Fruit fly (Drosophila melanogaster) whole organism: Measurements from ENCODE around the gene cindr.

Source experiments
- CG8478 ChIP-seq: fragments of >200 bp; optimal IDR thresholded peaks from 2 replicates; lab custom pipeline; 2018; ENCODE audit warnings: inconsistent platforms
- Dll ChIP-seq: fragments of >200 bp; optimal IDR thresholded peaks from 2 replicates; lab custom pipeline; 2017
- EcR ChIP-seq, 2 experiments: fragments of >200 bp; optimal IDR thresholded peaks; 2 replicates each; lab custom pipeline; 2017; ENCODE audit warnings: missing biosample characterization in 2 of 2, missing genetic modification characterization in 2 of 2, missing genetic modification reagents in 2 of 2
- pan ChIP-seq: fragments of >200 bp; optimal IDR thresholded peaks from 2 replicates; lab custom pipeline; 2017
- psq ChIP-seq: fragments of >200 bp; optimal IDR thresholded peaks from 2 replicates; lab custom pipeline; 2017
- usp ChIP-seq: fragments of >200 bp; optimal IDR thresholded peaks from 2 replicates; lab custom pipeline; 2017; ENCODE audit warnings: missing biosample characterization, missing genetic modification characterization, mixed read lengths

The cindr gene

dm6 chr3R:30809287-30809933 lies 993 bp downstream of the cindr start:
- no peak for TF ChIP-seq Dll (lab: Kevin White, UChicago)
- no peak for TF ChIP-seq EcR (GFP tag; optimal IDR thresholded peaks at IDR 0.05; lab: Kevin White, UChicago)
- no peak for TF ChIP-seq usp
- no peak for TF ChIP-seq psq (lab: Kevin White, UChicago)

dm6 chr3R:30810274-30810813 lies 1.9 kb downstream of the cindr start:
- TF ChIP-seq CG8478 (no peak), Dll (lab: Kevin White, UChicago) (no peak), usp (no peak), psq (lab: Kevin White, UChicago) (no peak), pan (no peak), EcR (GFP tag; optimal IDR thresholded peaks at IDR 0.05; lab: Kevin White, UChicago) (no peak)

- TF ChIP-seq psq (lab: Kevin White, UChicago) = no peak
- no peak for TF ChIP-seq usp
- TF ChIP-seq CG8478 = no peak
- no peak for TF ChIP-seq pan
- no peak for TF ChIP-seq EcR (GFP tag; optimal IDR thresholded peaks at IDR 0.05; lab: Kevin White, UChicago)
- TF ChIP-seq Dll (lab: Kevin White, UChicago) = no peak
Measured at dm6 chr3R:30811300-30812022, 3.0 kb downstream of the cindr start.

- TF ChIP-seq psq (lab: Kevin White, UChicago) (no peak), usp (no peak), CG8478 (no peak), EcR (GFP tag; optimal IDR thresholded peaks at IDR 0.05; lab: Kevin White, UChicago) (no peak)
Measured at dm6 chr3R:30812023-30812345, 3.6 kb downstream of the cindr start.

- no peak for TF ChIP-seq pan
- no peak for TF ChIP-seq psq (lab: Kevin White, UChicago)
- no peak for TF ChIP-seq Dll (lab: Kevin White, UChicago)
- no peak for TF ChIP-seq usp
- no peak for TF ChIP-seq EcR (GFP tag; optimal IDR thresholded peaks at IDR 0.05; lab: Kevin White, UChicago)
- TF ChIP-seq CG8478 = no peak
Measured at dm6 chr3R:30812401-30813207, 4.2 kb downstream of the cindr start.

dm6 chr3R:30813903-30814339 lies 5.5 kb downstream of the cindr start:
- TF ChIP-seq pan = no peak
- no peak for TF ChIP-seq EcR (GFP tag; optimal IDR thresholded peaks at IDR 0.05; lab: Kevin White, UChicago)
- TF ChIP-seq Dll (lab: Kevin White, UChicago) = no peak
- TF ChIP-seq usp = no peak

- no peak for TF ChIP-seq CG8478
- TF ChIP-seq pan = no peak
- TF ChIP-seq psq (lab: Kevin White, UChicago) = no peak
- TF ChIP-seq Dll (lab: Kevin White, UChicago) = no peak
- TF ChIP-seq EcR (GFP tag; optimal IDR thresholded peaks at IDR 0.05; lab: Kevin White, UChicago) = no peak
- no peak for TF ChIP-seq usp
Measured at dm6 chr3R:30814597-30815252, 6.3 kb downstream of the cindr start.

- no peak for TF ChIP-seq Dll (lab: Kevin White, UChicago)
- no peak for TF ChIP-seq psq (lab: Kevin White, UChicago)
- no peak for TF ChIP-seq usp
- no peak for TF ChIP-seq CG8478
- TF ChIP-seq pan = no peak
- no peak for TF ChIP-seq EcR (GFP tag; optimal IDR thresholded peaks at IDR 0.05; lab: Kevin White, UChicago)
Measured at dm6 chr3R:30816200-30816599, 7.8 kb downstream of the cindr start.

- TF ChIP-seq CG8478 (no peak), usp (no peak), psq (lab: Kevin White, UChicago) (no peak), EcR (GFP tag; optimal IDR thresholded peaks at IDR 0.05; lab: Kevin White, UChicago) (no peak), pan (no peak), Dll (lab: Kevin White, UChicago) (no peak)
Measured at dm6 chr3R:30817246-30817645, 8.8 kb downstream of the cindr start.

- TF ChIP-seq Dll (lab: Kevin White, UChicago) = no peak
- TF ChIP-seq usp = no peak
- no peak for TF ChIP-seq EcR (GFP tag; optimal IDR thresholded peaks at IDR 0.05; lab: Kevin White, UChicago)
- no peak for TF ChIP-seq pan
- TF ChIP-seq CG8478 = no peak
- no peak for TF ChIP-seq psq (lab: Kevin White, UChicago)
Measured at dm6 chr3R:30820707-30821319, 12.4 kb downstream of the cindr start.

- TF ChIP-seq usp = no peak
- no peak for TF ChIP-seq psq (lab: Kevin White, UChicago)
- no peak for TF ChIP-seq Dll (lab: Kevin White, UChicago)
- no peak for TF ChIP-seq EcR (GFP tag; optimal IDR thresholded peaks at IDR 0.05; lab: Kevin White, UChicago)
- TF ChIP-seq pan = no peak
- no peak for TF ChIP-seq CG8478
Measured at dm6 chr3R:30821968-30822449, 13.6 kb downstream of the cindr start.
